Worm (Caenorhabditis elegans) whole organism, L3 larva: ENCODE data around the gene C01G10.18.
A peak's percentile ranks its signal among the peaks of the same experiment; 100 is the strongest.

Experiments
- R02D3.7 ChIP-seq: fragments of 150-350 bp; optimal IDR thresholded peaks from 2 replicates; lab custom pipeline; 2014; ENCODE audit warnings: missing biosample characterization, missing genetic modification characterization
- aly-2 ChIP-seq: fragments of 150-350 bp; optimal IDR thresholded peaks from 2 replicates; lab custom pipeline; 2014; ENCODE audit warnings: missing biosample characterization, missing genetic modification characterization
- ama-1 ChIP-seq: fragments of 150-350 bp; optimal IDR thresholded peaks from 2 replicates; lab custom pipeline; 2018
- ceh-28 ChIP-seq: fragments of 150-350 bp; optimal IDR thresholded peaks from 2 replicates; lab custom pipeline; 2014; ENCODE audit warnings: missing biosample characterization, missing genetic modification reagents, missing genetic modification characterization
- ceh-82 ChIP-seq: fragments of 150-350 bp; optimal IDR thresholded peaks from 2 replicates; lab custom pipeline; 2014; ENCODE audit warnings: missing biosample characterization, missing genetic modification characterization
- daf-12 ChIP-seq: fragments of 150-350 bp; optimal IDR thresholded peaks from 2 replicates; lab custom pipeline; 2014; ENCODE audit warnings: missing biosample characterization, missing genetic modification reagents, missing genetic modification characterization
- egl-27 ChIP-seq: sonication (generic microtip); optimal IDR thresholded peaks from 4 replicates; lab custom pipeline; 2017; ENCODE audit warnings: missing biosample characterization, missing genetic modification reagents, missing genetic modification characterization
- egl-5 ChIP-seq: fragments of 150-350 bp; optimal IDR thresholded peaks from 2 replicates; lab custom pipeline; 2017; ENCODE audit warnings: missing biosample characterization, missing genetic modification reagents, missing genetic modification characterization, inconsistent platforms
- elt-1 ChIP-seq: fragments of 150-350 bp; optimal IDR thresholded peaks from 2 replicates; lab custom pipeline; 2014; ENCODE audit warnings: missing biosample characterization, missing genetic modification characterization
- elt-2 ChIP-seq: sonication (generic microtip); optimal IDR thresholded peaks from 2 replicates; lab custom pipeline; 2016; ENCODE audit warnings: missing genetic modification reagents, mild to moderate bottlenecking, missing genetic modification characterization, missing compliant biosample characterization
- fkh-10 ChIP-seq: sonication (generic microtip); optimal IDR thresholded peaks from 2 replicates; lab custom pipeline; 2017; ENCODE audit warnings: missing biosample characterization, missing genetic modification reagents, missing genetic modification characterization
- hmg-11 ChIP-seq: sonication (generic microtip); optimal IDR thresholded peaks from 2 replicates; lab custom pipeline; 2016; ENCODE audit warnings: missing genetic modification characterization, missing compliant biosample characterization
- jun-1 ChIP-seq: fragments of 150-350 bp; optimal IDR thresholded peaks from 2 replicates; lab custom pipeline; 2014; ENCODE audit warnings: missing biosample characterization, missing genetic modification reagents, missing genetic modification characterization
- lin-15B ChIP-seq: fragments of 150-350 bp; optimal IDR thresholded peaks from 2 replicates; lab custom pipeline; 2014; ENCODE audit warnings: missing biosample characterization, missing genetic modification characterization
- lin-39 ChIP-seq: fragments of 150-350 bp; optimal IDR thresholded peaks from 2 replicates; lab custom pipeline; 2018; ENCODE audit warnings: missing biosample characterization, missing genetic modification reagents, missing genetic modification characterization
- lsy-12 ChIP-seq: sonication (generic microtip); optimal IDR thresholded peaks from 2 replicates; lab custom pipeline; 2016; ENCODE audit warnings: mild to moderate bottlenecking, missing genetic modification characterization, missing compliant biosample characterization
- nfya-1 ChIP-seq: sonication (generic microtip); optimal IDR thresholded peaks from 2 replicates; lab custom pipeline; 2017; ENCODE audit warnings: missing genetic modification characterization, mild to moderate bottlenecking, missing compliant biosample characterization, antibody characterized with exemption, moderate library complexity; ENCODE audit not compliant: insufficient read depth
- nhr-11 ChIP-seq: fragments of 150-350 bp; optimal IDR thresholded peaks from 2 replicates; lab custom pipeline; 2014; ENCODE audit warnings: missing biosample characterization, missing genetic modification characterization
- nhr-23 ChIP-seq: fragments of 150-350 bp; optimal IDR thresholded peaks from 2 replicates; lab custom pipeline; 2014; ENCODE audit warnings: missing biosample characterization, missing genetic modification reagents, missing genetic modification characterization
- nhr-28 ChIP-seq: fragments of 150-350 bp; optimal IDR thresholded peaks from 2 replicates; lab custom pipeline; 2014; ENCODE audit warnings: missing biosample characterization, missing genetic modification characterization
- nhr-43 ChIP-seq: sonication (generic microtip); optimal IDR thresholded peaks from 2 replicates; lab custom pipeline; 2016; ENCODE audit warnings: mild to moderate bottlenecking, missing genetic modification characterization, missing compliant biosample characterization; ENCODE audit not compliant: poor library complexity, severe bottlenecking
- nhr-67 ChIP-seq: fragments of 150-350 bp; optimal IDR thresholded peaks from 2 replicates; lab custom pipeline; 2014; ENCODE audit warnings: missing biosample characterization, missing genetic modification characterization
- nhr-77 ChIP-seq: fragments of 150-350 bp; optimal IDR thresholded peaks from 2 replicates; lab custom pipeline; 2014; ENCODE audit warnings: missing biosample characterization, missing genetic modification characterization
- pha-4 ChIP-seq: fragments of 150-350 bp; optimal IDR thresholded peaks from 2 replicates; lab custom pipeline; 2014; ENCODE audit warnings: missing biosample characterization, missing genetic modification reagents, missing genetic modification characterization
- pqm-1 ChIP-seq: fragments of 150-350 bp; optimal IDR thresholded peaks from 2 replicates; lab custom pipeline; 2017; ENCODE audit warnings: missing biosample characterization, missing genetic modification characterization, inconsistent platforms
- sea-2 ChIP-seq: fragments of 150-350 bp; sonication (generic microtip); optimal IDR thresholded peaks from 4 replicates; lab custom pipeline; 2014; ENCODE audit warnings: missing biosample characterization, missing genetic modification reagents, missing genetic modification characterization
- skn-1 ChIP-seq: fragments of 150-350 bp; optimal IDR thresholded peaks from 2 replicates; lab custom pipeline; 2014; ENCODE audit warnings: missing biosample characterization, missing genetic modification characterization
- snpc-4 ChIP-seq: fragments of 150-350 bp; optimal IDR thresholded peaks from 2 replicates; lab custom pipeline; 2014; ENCODE audit warnings: missing biosample characterization, missing genetic modification characterization
- tbx-2 ChIP-seq: sonication (generic microtip); optimal IDR thresholded peaks from 2 replicates; lab custom pipeline; 2016; ENCODE audit warnings: mild to moderate bottlenecking, missing genetic modification characterization, missing compliant biosample characterization
- unc-39 ChIP-seq: sonication (generic microtip); optimal IDR thresholded peaks from 4 replicates; lab custom pipeline; 2017; ENCODE audit warnings: missing biosample characterization, missing genetic modification characterization
- unc-62 ChIP-seq: fragments of 150-350 bp; sonication (generic microtip); optimal IDR thresholded peaks from 4 replicates; lab custom pipeline; 2014; ENCODE audit warnings: missing biosample characterization, missing genetic modification reagents, missing genetic modification characterization
- zag-1 ChIP-seq: fragments of 150-350 bp; optimal IDR thresholded peaks from 2 replicates; lab custom pipeline; 2014; ENCODE audit warnings: missing biosample characterization, missing genetic modification characterization
- ztf-11 ChIP-seq: fragments of 150-350 bp; optimal IDR thresholded peaks from 2 replicates; lab custom pipeline; 2014; ENCODE audit warnings: missing biosample characterization, missing genetic modification characterization
- ztf-4 ChIP-seq: fragments of 150-350 bp; optimal IDR thresholded peaks from 2 replicates; lab custom pipeline; 2014; ENCODE audit warnings: missing biosample characterization, missing genetic modification characterization

C01G10.18 gene

ce11 chrV:15078560-15078959 is 10.0 kb downstream of the C01G10.18 start:
- no peak for TF ChIP-seq aly-2
- TF ChIP-seq pqm-1 (tag; lab: Kevin White, UChicago): no peak
- no peak for TF ChIP-seq skn-1 (tag; lab: Kevin White, UChicago)
- no peak for TF ChIP-seq lin-15B

- peak; percentile 30 for TF ChIP-seq lin-15B
- TF ChIP-seq zag-1 (tag; lab: Kevin White, UChicago): no peak
- TF ChIP-seq fkh-10: peak; percentile 26
- TF ChIP-seq nhr-67 (tag; lab: Kevin White, UChicago): no peak
- peak; percentile 51 for TF ChIP-seq nfya-1 (tag; lab: Kevin White, UChicago)
- TF ChIP-seq lin-39 (tag; lab: Kevin White, UChicago): peak; percentile 78
- TF ChIP-seq egl-5: peak; percentile 19
- TF ChIP-seq, all 47 proteins: peak for 5
Measured at ce11 chrV:15074907-15075306, 13.6 kb downstream of the C01G10.18 start.

- peak; percentile 78 for TF ChIP-seq egl-5
- TF ChIP-seq nfya-1 (tag; lab: Kevin White, UChicago): peak; percentile 6
- no peak for TF ChIP-seq unc-62 (GFP tag; lab: Kevin White, UChicago)
Measured at ce11 chrV:15072738-15073137, 15.8 kb downstream of the C01G10.18 start.

ce11 chrV:15071015-15071810 is 17.3 kb downstream of the C01G10.18 start, which contains the start of gene unc-76:
Gene unc-76, plus strand, starts transcription at chrV:15071760.
- TF ChIP-seq snpc-4 (tag; lab: Kevin White, UChicago): peak; percentile 61
- peak; percentile 68 for TF ChIP-seq egl-27
- TF ChIP-seq nhr-77 (tag; lab: Kevin White, UChicago): no peak
- TF ChIP-seq ceh-82: no peak
- TF ChIP-seq nhr-23 (tag; lab: Kevin White, UChicago): peak; percentile 5
- TF ChIP-seq tbx-2 (tag; lab: Kevin White, UChicago): peak; percentile 74
- no peak for TF ChIP-seq nhr-67 (tag; lab: Kevin White, UChicago)
- TF ChIP-seq ceh-28 (tag; lab: Kevin White, UChicago): peak; percentile 59
- TF ChIP-seq aly-2: no peak
- TF ChIP-seq zag-1 (tag; lab: Kevin White, UChicago): peak; percentile 73
- peak; percentile 2 for TF ChIP-seq sea-2 (GFP tag; lab: Kevin White, UChicago)
- TF ChIP-seq nfya-1 (tag; lab: Kevin White, UChicago): peak; percentile 81
- peak; percentile 54 for TF ChIP-seq lsy-12 (tag; lab: Kevin White, UChicago)
- TF ChIP-seq ztf-11 (tag; lab: Kevin White, UChicago): no peak
- TF ChIP-seq nhr-28 (tag; lab: Kevin White, UChicago): no peak
- TF ChIP-seq ama-1 (lab: Kevin White, UChicago): peak; percentile 8
- no peak for TF ChIP-seq skn-1 (tag; lab: Kevin White, UChicago)
- peak; percentile 0 for TF ChIP-seq elt-2 (tag; lab: Kevin White, UChicago)
- TF ChIP-seq ztf-4 (tag; lab: Kevin White, UChicago): no peak
- no peak for TF ChIP-seq daf-12 (tag; lab: Kevin White, UChicago)
- peak; percentile 56 for TF ChIP-seq nhr-11 (tag; lab: Kevin White, UChicago)
- TF ChIP-seq jun-1: no peak
- TF ChIP-seq R02D3.7: peak; percentile 58
- peak; percentile 89 for TF ChIP-seq hmg-11
- TF ChIP-seq egl-5: peak; percentile 62
- peak; percentile 89 for TF ChIP-seq pha-4 (tag; lab: Kevin White, UChicago)
- peak; percentile 42 for TF ChIP-seq nhr-43 (tag; lab: Kevin White, UChicago)
- TF ChIP-seq unc-39 (tag; lab: Kevin White, UChicago): no peak
- peak; percentile 62 for TF ChIP-seq lin-15B
- peak; percentile 81 for TF ChIP-seq unc-62 (GFP tag; lab: Kevin White, UChicago)
- TF ChIP-seq elt-1 (tag; lab: Kevin White, UChicago): no peak
- peak; percentile 96 for TF ChIP-seq lin-39 (tag; lab: Kevin White, UChicago)
- peak; percentile 54 for TF ChIP-seq fkh-10
